Fruit fly (Drosophila melanogaster) whole organism, embryonic: ENCODE results near the gene CG15336.
A peak's percentile ranks its signal among the peaks of the same experiment; 100 is the strongest.

Source experiments
- Atf-2 ChIP-seq: fragments of 200-800 bp; sonication (Bioruptor generic); optimal IDR thresholded peaks from 2 replicates; lab custom pipeline; 2016; ENCODE audit warnings: missing biosample characterization, missing genetic modification characterization
- B-H2 ChIP-seq: fragments of 200-800 bp; sonication (Bioruptor generic); optimal IDR thresholded peaks from 2 replicates; lab custom pipeline; 2018; ENCODE audit warnings: missing biosample characterization, mild to moderate bottlenecking, missing genetic modification characterization
- BtbVII ChIP-seq: fragments of 200-800 bp; sonication (Bioruptor generic); optimal IDR thresholded peaks from 3 replicates; lab custom pipeline; 2017; ENCODE audit warnings: missing biosample characterization, mild to moderate bottlenecking, missing genetic modification characterization
- CG1024 ChIP-seq: fragments of 200-800 bp; sonication (Bioruptor generic); IDR thresholded peaks from 2 replicates; pipeline ENCODE4 v1.3.6; 2022; ENCODE audit warnings: missing biosample characterization, missing genetic modification characterization
- CG10267 ChIP-seq: fragments of 200-800 bp; sonication (Bioruptor generic); optimal IDR thresholded peaks from 2 replicates; lab custom pipeline; 2018; ENCODE audit warnings: missing biosample characterization, mild to moderate bottlenecking, missing genetic modification characterization, moderate library complexity
- CG10959 ChIP-seq: fragments of 200-800 bp; sonication (Bioruptor generic); IDR thresholded peaks from 2 replicates; pipeline ENCODE4 v1.3.6; 2022; ENCODE audit warnings: missing biosample characterization, missing genetic modification characterization
- CG11247 ChIP-seq: fragments of 200-800 bp; sonication (Bioruptor generic); IDR thresholded peaks from 2 replicates; pipeline ENCODE4 v1.3.6; 2022; ENCODE audit warnings: missing biosample characterization, missing genetic modification characterization
- CG11695 ChIP-seq: fragments of 200-800 bp; sonication (Bioruptor generic); IDR thresholded peaks from 3 replicates; pipeline ENCODE4 v1.3.6; 2022; ENCODE audit warnings: missing biosample characterization, missing genetic modification characterization
- CG17385 ChIP-seq: fragments of 200-800 bp; sonication (Bioruptor generic); optimal IDR thresholded peaks from 3 replicates; lab custom pipeline; 2018; ENCODE audit warnings: missing biosample characterization, mild to moderate bottlenecking, missing genetic modification characterization
- CG17802 ChIP-seq: fragments of 200-800 bp; sonication (Bioruptor generic); optimal IDR thresholded peaks from 2 replicates; lab custom pipeline; 2018; ENCODE audit warnings: missing biosample characterization, mild to moderate bottlenecking, missing genetic modification characterization, moderate library complexity
- CG18262 ChIP-seq: fragments of 200-800 bp; optimal IDR thresholded peaks from 3 replicates; lab custom pipeline; 2019; ENCODE audit warnings: missing biosample characterization, mild to moderate bottlenecking, missing genetic modification characterization, moderate library complexity
- CG18476 ChIP-seq: fragments of 200-800 bp; sonication (Bioruptor generic); optimal IDR thresholded peaks from 2 replicates; lab custom pipeline; 2016; ENCODE audit warnings: missing biosample characterization, mild to moderate bottlenecking, missing genetic modification characterization
- CG2199 ChIP-seq: fragments of 200-800 bp; sonication (Bioruptor generic); IDR thresholded peaks from 3 replicates; pipeline ENCODE4 v1.3.6; 2022; ENCODE audit warnings: missing biosample characterization, missing genetic modification characterization
- CG3407 ChIP-seq: fragments of 200-800 bp; sonication (Bioruptor generic); optimal IDR thresholded peaks from 2 replicates; lab custom pipeline; 2018; ENCODE audit warnings: missing biosample characterization, mild to moderate bottlenecking, missing genetic modification characterization
- CG34376 ChIP-seq: fragments of 200-800 bp; sonication (Bioruptor generic); optimal IDR thresholded peaks from 2 replicates; lab custom pipeline; 2018; ENCODE audit warnings: missing biosample characterization, mild to moderate bottlenecking, missing genetic modification characterization
- CG7556 ChIP-seq: fragments of 200-800 bp; sonication (Bioruptor generic); optimal IDR thresholded peaks from 2 replicates; lab custom pipeline; 2017; ENCODE audit warnings: missing biosample characterization, mild to moderate bottlenecking, missing genetic modification characterization
- CG7928 ChIP-seq: fragments of 200-800 bp; sonication (Bioruptor generic); optimal IDR thresholded peaks from 2 replicates; lab custom pipeline; 2017; ENCODE audit warnings: missing biosample characterization, mild to moderate bottlenecking, missing genetic modification characterization
- CG9932 ChIP-seq: fragments of 200-800 bp; sonication (Bioruptor generic); IDR thresholded peaks from 2 replicates; pipeline ENCODE4 v1.3.6; 2022; ENCODE audit warnings: missing biosample characterization, missing genetic modification characterization
- Deaf1 ChIP-seq: fragments of 200-800 bp; optimal IDR thresholded peaks from 3 replicates; lab custom pipeline; 2019; ENCODE audit warnings: missing biosample characterization, mild to moderate bottlenecking, missing genetic modification characterization, moderate library complexity
- Dip2 ChIP-seq: fragments of 200-800 bp; sonication (Bioruptor generic); IDR thresholded peaks from 2 replicates; pipeline ENCODE4 v1.3.6; 2022; ENCODE audit warnings: missing biosample characterization, missing genetic modification characterization
- E2f2 ChIP-seq: fragments of 200-800 bp; sonication (Bioruptor generic); IDR thresholded peaks from 2 replicates; pipeline ENCODE4 v1.3.6; 2022; ENCODE audit warnings: missing biosample characterization, missing genetic modification characterization
- Kr ChIP-seq: fragments of 200-800 bp; sonication (Bioruptor generic); optimal IDR thresholded peaks from 2 replicates; lab custom pipeline; 2017; ENCODE audit warnings: missing biosample characterization, mild to moderate bottlenecking, missing genetic modification characterization
- Side ChIP-seq: fragments of 200-800 bp; sonication (Bioruptor generic); optimal IDR thresholded peaks from 2 replicates; lab custom pipeline; 2016; ENCODE audit warnings: missing biosample characterization, missing genetic modification characterization
- Sry-β ChIP-seq: fragments of 200-800 bp; sonication (Bioruptor generic); optimal IDR thresholded peaks from 2 replicates; lab custom pipeline; 2018; ENCODE audit warnings: missing biosample characterization, mild to moderate bottlenecking, missing genetic modification characterization, moderate library complexity
- TFAM ChIP-seq: fragments of 200-800 bp; sonication (Bioruptor generic); optimal IDR thresholded peaks from 2 replicates; lab custom pipeline; 2017; ENCODE audit warnings: missing biosample characterization, missing genetic modification characterization, inconsistent platforms
- Taf1 ChIP-seq: fragments of 200-800 bp; sonication (Bioruptor generic); IDR thresholded peaks from 2 replicates; pipeline ENCODE4 v1.3.6; 2022; ENCODE audit warnings: missing biosample characterization, missing genetic modification characterization
- Trl ChIP-seq, 3 experiments: fragments of >200 bp in 2 of 3; fragments of 200-800 bp in 1 of 3; sonication (Bioruptor generic) in 1 of 3; optimal IDR thresholded peaks; 2 replicates in 1 of 3; 3 replicates in 2 of 3; lab custom pipeline; 2016 to 2017; ENCODE audit warnings: missing biosample characterization in 1 of 3, missing genetic modification characterization in 1 of 3
- bsh ChIP-seq, 2 experiments: fragments of 200-800 bp; sonication (Bioruptor generic); optimal IDR thresholded peaks; 2 replicates each; lab custom pipeline; 2017 to 2018; ENCODE audit warnings: mild to moderate bottlenecking in 2 of 2, missing biosample characterization in 2 of 2, missing genetic modification characterization in 2 of 2, moderate library complexity in 1 of 2
- cas ChIP-seq: fragments of 200-800 bp; sonication (Bioruptor generic); IDR thresholded peaks from 2 replicates; pipeline ENCODE4 v1.3.6; 2022; ENCODE audit warnings: missing biosample characterization, missing genetic modification characterization
- chm ChIP-seq: fragments of 200-800 bp; sonication (Bioruptor generic); IDR thresholded peaks from 2 replicates; pipeline ENCODE4 v1.3.6; 2022; ENCODE audit warnings: missing biosample characterization, missing genetic modification characterization
- crol ChIP-seq: fragments of 200-800 bp; sonication (Bioruptor generic); IDR thresholded peaks from 2 replicates; pipeline ENCODE4 v1.3.6; 2022; ENCODE audit warnings: missing biosample characterization, missing genetic modification characterization
- disco-r ChIP-seq: fragments of 200-800 bp; sonication (Bioruptor generic); optimal IDR thresholded peaks from 2 replicates; lab custom pipeline; 2016; ENCODE audit warnings: missing biosample characterization, missing genetic modification characterization
- dpn ChIP-seq, 2 experiments: fragments of 200-800 bp; sonication (Bioruptor generic); optimal IDR thresholded peaks; 3 replicates each; lab custom pipeline; 2016; ENCODE audit warnings: missing biosample characterization in 2 of 2, missing genetic modification characterization in 2 of 2
- ems ChIP-seq: fragments of 200-800 bp; sonication (Bioruptor generic); optimal IDR thresholded peaks from 3 replicates; lab custom pipeline; 2016; ENCODE audit warnings: missing biosample characterization, missing genetic modification characterization
- gem ChIP-seq: fragments of 200-800 bp; sonication (Bioruptor generic); optimal IDR thresholded peaks from 2 replicates; lab custom pipeline; 2019; ENCODE audit warnings: missing biosample characterization, mild to moderate bottlenecking, missing genetic modification characterization, moderate library complexity
- gsb ChIP-seq: fragments of 200-800 bp; sonication (Bioruptor generic); IDR thresholded peaks from 2 replicates; pipeline ENCODE4 v1.3.6; 2022; ENCODE audit warnings: missing biosample characterization, missing genetic modification characterization
- insv ChIP-seq, 2 experiments: fragments of 200-800 bp; sonication (Bioruptor generic); optimal IDR thresholded peaks; 3 replicates each; lab custom pipeline; 2016 to 2018; ENCODE audit warnings: missing biosample characterization in 2 of 2, missing genetic modification characterization in 2 of 2
- jing ChIP-seq: fragments of 200-800 bp; sonication (Bioruptor generic); optimal IDR thresholded peaks from 2 replicates; lab custom pipeline; 2018; ENCODE audit warnings: missing biosample characterization, mild to moderate bottlenecking, missing genetic modification characterization
- maf-S ChIP-seq: fragments of 200-800 bp; sonication (Bioruptor generic); optimal IDR thresholded peaks from 2 replicates; lab custom pipeline; 2016; ENCODE audit warnings: missing biosample characterization, missing genetic modification characterization
- nmo ChIP-seq: fragments of 200-800 bp; sonication (Bioruptor generic); optimal IDR thresholded peaks from 2 replicates; lab custom pipeline; 2018; ENCODE audit warnings: missing biosample characterization, mild to moderate bottlenecking, missing genetic modification characterization, moderate library complexity
- pho ChIP-seq: fragments of 200-800 bp; sonication (Bioruptor generic); optimal IDR thresholded peaks from 2 replicates; lab custom pipeline; 2016; ENCODE audit warnings: missing biosample characterization, missing genetic modification characterization
- pita ChIP-seq: fragments of 200-800 bp; sonication (Bioruptor generic); optimal IDR thresholded peaks from 2 replicates; lab custom pipeline; 2017; ENCODE audit warnings: missing biosample characterization, mild to moderate bottlenecking, missing genetic modification characterization
- prd ChIP-seq, 3 experiments: fragments of >200 bp in 2 of 3; fragments of 200-800 bp in 1 of 3; sonication (Bioruptor generic) in 1 of 3; optimal IDR thresholded peaks in 2 of 3; IDR thresholded peaks in 1 of 3; 2 replicates in 2 of 3; 3 replicates in 1 of 3; pipeline versions ENCODE4 v1.3.6 to Lab custom; 2017 to 2022; ENCODE audit warnings: missing biosample characterization in 1 of 3, missing genetic modification characterization in 1 of 3
- sens ChIP-seq: fragments of 200-800 bp; sonication (Bioruptor generic); peaks from one replicate; lab custom pipeline; 2016; ENCODE audit warnings: missing biosample characterization, missing genetic modification characterization
- tna ChIP-seq: fragments of 200-800 bp; sonication (Bioruptor generic); IDR thresholded peaks from 2 replicates; pipeline ENCODE4 v1.3.6; 2022; ENCODE audit warnings: missing biosample characterization, missing genetic modification characterization; ENCODE audit not compliant: partially characterized antibody
- tx ChIP-seq: fragments of 200-800 bp; sonication (Bioruptor generic); optimal IDR thresholded peaks from 2 replicates; lab custom pipeline; 2016; ENCODE audit warnings: missing biosample characterization, missing genetic modification characterization
- wek ChIP-seq: fragments of 200-800 bp; sonication (Bioruptor generic); optimal IDR thresholded peaks from 3 replicates; lab custom pipeline; 2018; ENCODE audit warnings: missing biosample characterization, mild to moderate bottlenecking, missing genetic modification characterization, moderate library complexity
- zen ChIP-seq: fragments of 200-800 bp; sonication (Bioruptor generic); optimal IDR thresholded peaks from 3 replicates; lab custom pipeline; 2018; ENCODE audit warnings: missing biosample characterization, mild to moderate bottlenecking, missing genetic modification characterization, moderate library complexity

The CG15336 gene

DNA sequence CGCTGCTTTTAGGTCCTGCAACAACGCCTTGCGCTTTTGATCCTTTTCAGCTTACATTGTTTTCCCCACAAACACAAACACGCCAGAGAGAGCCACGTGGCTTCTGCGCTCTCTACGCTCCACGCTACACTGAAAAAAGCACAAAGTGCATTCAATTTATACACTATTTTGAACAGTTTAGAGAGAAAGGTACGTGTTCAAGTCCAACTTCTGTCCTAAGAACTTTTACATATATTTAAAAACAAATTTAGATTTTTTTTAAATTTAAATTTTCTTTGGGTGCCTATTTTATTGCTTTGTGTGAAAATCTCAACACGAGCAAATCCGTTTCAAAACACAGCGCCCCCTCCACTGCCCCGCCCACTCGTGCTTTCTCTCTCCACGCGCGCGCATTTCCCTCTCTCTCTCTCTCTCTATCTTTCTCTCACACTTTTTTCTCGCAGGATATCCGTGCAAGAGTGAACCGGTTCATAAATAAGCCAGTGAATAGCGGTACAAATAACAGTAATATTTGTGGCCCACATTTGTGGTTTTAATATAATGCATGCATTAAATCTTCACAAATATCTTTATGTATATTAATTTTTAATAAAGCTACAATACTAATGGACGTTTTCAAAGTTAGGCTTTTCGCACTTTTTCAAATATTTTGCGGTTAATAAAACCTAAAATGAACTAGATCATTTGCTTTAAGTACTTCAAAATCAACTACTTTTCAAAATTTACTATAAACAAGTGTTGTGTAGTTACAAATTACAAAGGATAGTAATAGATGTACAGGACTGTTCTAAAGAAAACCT lies 47.5 kb upstream of the CG15336 start (continued):
- TF ChIP-seq CG10267 (tag; lab: Kevin White, UChicago) (peak; percentile 74), gsb (GFP tag; lab: Robert Waterston, UW) (peak; percentile 78), CG11247 (GFP tag; lab: Robert Waterston, UW) (peak; percentile 81), Trl (optimal IDR thresholded peaks at IDR 0.05; lab: Kevin White, UChicago) (peak; percentile 60 to 61), Trl (GFP tag; optimal IDR thresholded peaks at IDR 0.05; lab: Kevin White, UChicago) (peak; percentile 49), Sry-β (GFP tag; lab: Kevin White, UChicago) (peak; percentile 12), CG18262 (tag; lab: Kevin White, UChicago) (peak; percentile 82), pho (GFP tag; lab: Kevin White, UChicago) (peak; percentile 28), gem (tag; lab: Kevin White, UChicago) (peak; percentile 89), Deaf1 (tag; lab: Kevin White, UChicago) (peak; percentile 57), crol (GFP tag; lab: Robert Waterston, UW) (no peak), E2f2 (GFP tag; lab: Robert Waterston, UW) (peak; percentile 72), CG17385 (peak; percentile 82), BtbVII (peak; percentile 81), ems (GFP tag; lab: Kevin White, UChicago) (peak; percentile 58), chm (GFP tag; lab: Robert Waterston, UW) (peak; percentile 87), TFAM (GFP tag; lab: Kevin White, UChicago) (no peak), CG9932 (peak; percentile 72), Dip2 (GFP tag; lab: Robert Waterston, UW) (no peak), CG34376 (GFP tag; lab: Kevin White, UChicago) (peak; percentile 67), Atf-2 (no peak), CG2199 (peak; percentile 90), CG1024 (GFP tag; lab: Robert Waterston, UW) (peak; percentile 62), tx (peak; percentile 8), dpn (GFP tag; optimal IDR thresholded peaks at IDR 0.05; lab: Kevin White, UChicago) (peak; percentile 57 to 75), cas (0 out of 2 replicates have a peak, but pooled peaks have one; percentile 45), CG7556 (peak; percentile 89), CG3407 (GFP tag; lab: Kevin White, UChicago) (peak; percentile 77), maf-S (GFP tag; lab: Kevin White, UChicago) (peak; percentile 6), CG7928 (GFP tag; lab: Kevin White, UChicago) (no peak), B-H2 (GFP tag; lab: Kevin White, UChicago) (peak; percentile 31), Taf1 (GFP tag; lab: Robert Waterston, UW) (peak; percentile 51; the same call in 1 of the 2 replicates), Side (GFP tag; lab: Kevin White, UChicago) (peak; percentile 57), insv (GFP tag; optimal IDR thresholded peaks at IDR 0.05; lab: Kevin White, UChicago) (no peak), bsh (GFP tag; optimal IDR thresholded peaks at IDR 0.05; lab: Kevin White, UChicago) (peak; percentile 62 to 90), nmo (GFP tag; lab: Kevin White, UChicago) (peak; percentile 83), pita (no peak), CG11695 (GFP tag; lab: Robert Waterston, UW) (peak; percentile 85), disco-r (GFP tag; lab: Kevin White, UChicago) (no peak), CG18476 (GFP tag; lab: Kevin White, UChicago) (peak; percentile 69), Kr (no peak), tna (GFP tag; lab: Robert Waterston, UW) (no peak), zen (peak; percentile 49), prd (optimal IDR thresholded peaks at IDR 0.05; lab: Kevin White, UChicago) (no peak), prd (GFP tag; IDR thresholded peaks at IDR 0.05; lab: Robert Waterston, UW) (peak; percentile 90), wek (no peak), jing (GFP tag; lab: Kevin White, UChicago) (peak; percentile 20), CG17802 (tag; lab: Kevin White, UChicago) (peak; percentile 47), CG10959 (GFP tag; lab: Robert Waterston, UW) (peak; percentile 49; the same call in 1 of the 2 replicates), sens (GFP tag; lab: Kevin White, UChicago) (peak; percentile 93)
